Worm (Caenorhabditis elegans) whole organism, late embryonic: Measurements from ENCODE around the gene str-1.

Experiments used
- C08G9.2 ChIP-seq: sonication (generic microtip); optimal IDR thresholded peaks from 2 replicates; lab custom pipeline; 2016; ENCODE audit warnings: mild to moderate bottlenecking, missing genetic modification characterization, moderate library complexity, missing compliant biosample characterization
- ceh-30 ChIP-seq: fragments of 150-350 bp; optimal IDR thresholded peaks from 2 replicates; lab custom pipeline; 2014; ENCODE audit warnings: missing biosample characterization, missing genetic modification characterization
- ceh-45 ChIP-seq: fragments of 200-800 bp; sonication (Bioruptor generic); IDR thresholded peaks from 2 replicates; pipeline ENCODE4 v1.3.6; 2022; ENCODE audit warnings: missing genetic modification reagents, missing genetic modification characterization, missing compliant biosample characterization
- ceh-9 ChIP-seq: sonication (generic microtip); optimal IDR thresholded peaks from 2 replicates; lab custom pipeline; 2016; ENCODE audit warnings: mild to moderate bottlenecking, missing genetic modification characterization, inconsistent platforms, missing compliant biosample characterization
- elt-4 ChIP-seq: sonication (generic microtip); optimal IDR thresholded peaks from 2 replicates; lab custom pipeline; 2016; ENCODE audit warnings: missing genetic modification characterization, missing compliant biosample characterization
- hlh-6 ChIP-seq: sonication (generic microtip); optimal IDR thresholded peaks from 2 replicates; lab custom pipeline; 2016; ENCODE audit warnings: missing genotype, missing genetic modification characterization, missing compliant biosample characterization
- lin-11 ChIP-seq: fragments of 200-800 bp; sonication (Bioruptor generic); optimal IDR thresholded peaks from 2 replicates; lab custom pipeline; 2018; ENCODE audit warnings: mild to moderate bottlenecking, missing genetic modification characterization, missing compliant biosample characterization
- pag-3 ChIP-seq: sonication (generic microtip); optimal IDR thresholded peaks from 2 replicates; lab custom pipeline; 2016; ENCODE audit warnings: missing compliant biosample characterization, missing genetic modification characterization, borderline replicate concordance
- sox-4 ChIP-seq: sonication (generic microtip); optimal IDR thresholded peaks from 2 replicates; lab custom pipeline; 2017; ENCODE audit warnings: mild to moderate bottlenecking, missing genetic modification characterization, inconsistent platforms, missing compliant biosample characterization

ce11 chrIV:7188030-7188429 is 14.4 kb downstream of the str-1 start, which contains the start of gene C42D4.13:
- TF ChIP-seq sox-4 (tag; lab: Kevin White, UChicago) (no peak), C08G9.2 (tag; lab: Kevin White, UChicago) (no peak), ceh-9 (tag; lab: Kevin White, UChicago) (no peak), lin-11 (tag; lab: Kevin White, UChicago) (no peak), hlh-6 (no peak), elt-4 (tag; lab: Kevin White, UChicago) (no peak), ceh-45 (GFP tag; lab: Robert Waterston, UW) (no peak), pag-3 (tag; lab: Kevin White, UChicago) (no peak), ceh-30 (no peak)
